Worm (Caenorhabditis elegans) whole organism, L4 larva: ENCODE data around the gene col-172.

ENCODE experiments used
- D1046.2 ChIP-seq: fragments of 200-800 bp; sonication (Bioruptor generic); IDR thresholded peaks from 2 replicates; pipeline ENCODE4 v1.3.6; 2022; ENCODE audit warnings: missing genetic modification characterization, missing compliant biosample characterization
- F49E8.2 ChIP-seq: sonication (generic microtip); optimal IDR thresholded peaks from 2 replicates; lab custom pipeline; 2016; ENCODE audit warnings: missing compliant biosample characterization, mild to moderate bottlenecking, missing genetic modification characterization, borderline replicate concordance
- R02D3.7 ChIP-seq: fragments of 150-350 bp; sonication (generic microtip); optimal IDR thresholded peaks from 3 replicates; lab custom pipeline; 2014; ENCODE audit warnings: missing biosample characterization, missing genetic modification characterization
- T20F7.1 ChIP-seq: fragments of 200-800 bp; sonication (Bioruptor generic); optimal IDR thresholded peaks from 2 replicates; lab custom pipeline; 2018; ENCODE audit warnings: mild to moderate bottlenecking, missing genetic modification characterization, missing compliant biosample characterization
- Y105C5A.15 ChIP-seq: fragments of 200-800 bp; sonication (Bioruptor generic); IDR thresholded peaks from 2 replicates; pipeline ENCODE4 v1.3.6; 2022; ENCODE audit warnings: missing genetic modification characterization, missing compliant biosample characterization
- Y48G9A.11 ChIP-seq: fragments of 200-800 bp; sonication (Bioruptor generic); IDR thresholded peaks from 2 replicates; pipeline ENCODE4 v1.3.6; 2022; ENCODE audit warnings: missing genetic modification reagents, missing genetic modification characterization, missing compliant biosample characterization
- Y75B8A.6 ChIP-seq: fragments of 200-800 bp; sonication (Bioruptor generic); IDR thresholded peaks from 2 replicates; pipeline ENCODE4 v1.3.6; 2022; ENCODE audit warnings: missing genetic modification reagents, missing genetic modification characterization, missing compliant biosample characterization
- aha-1 ChIP-seq: fragments of 150-350 bp; peaks from one replicate; lab custom pipeline; 2014; ENCODE audit warnings: missing biosample characterization, missing genetic modification characterization
- attf-4 ChIP-seq: sonication (generic microtip); optimal IDR thresholded peaks from 3 replicates; lab custom pipeline; 2017; ENCODE audit warnings: missing biosample characterization, missing genetic modification characterization
- ceh-44 ChIP-seq: fragments of 200-800 bp; sonication (Bioruptor generic); IDR thresholded peaks from 2 replicates; pipeline ENCODE4 v1.3.6; 2022; ENCODE audit warnings: missing genetic modification reagents, missing genetic modification characterization, missing compliant biosample characterization
- cey-2 ChIP-seq: sonication (generic microtip); optimal IDR thresholded peaks from 3 replicates; lab custom pipeline; 2017; ENCODE audit warnings: missing genetic modification characterization, mild to moderate bottlenecking, missing compliant biosample characterization, antibody characterized with exemption, borderline replicate concordance; ENCODE audit not compliant: insufficient read depth
- daf-12 ChIP-seq: fragments of 150-350 bp; optimal IDR thresholded peaks from 2 replicates; lab custom pipeline; 2014; ENCODE audit warnings: missing biosample characterization, missing genetic modification reagents, missing genetic modification characterization
- duxl-1 ChIP-seq: sonication (generic microtip); optimal IDR thresholded peaks from 2 replicates; lab custom pipeline; 2016; ENCODE audit warnings: mild to moderate bottlenecking, missing genetic modification characterization, moderate library complexity, missing compliant biosample characterization; ENCODE audit not compliant: poor library complexity
- dve-1 ChIP-seq: sonication (generic microtip); optimal IDR thresholded peaks from 2 replicates; lab custom pipeline; 2017; ENCODE audit warnings: antibody characterized with exemption, mild to moderate bottlenecking, missing genetic modification characterization, missing compliant biosample characterization; ENCODE audit not compliant: insufficient read depth
- fkh-10 ChIP-seq: fragments of 150-350 bp; optimal IDR thresholded peaks from 2 replicates; lab custom pipeline; 2014; ENCODE audit warnings: missing biosample characterization, missing genetic modification reagents, missing genetic modification characterization
- gei-8 ChIP-seq: fragments of 200-800 bp; sonication (Bioruptor generic); optimal IDR thresholded peaks from 2 replicates; lab custom pipeline; 2018; ENCODE audit warnings: mild to moderate bottlenecking, missing genetic modification characterization, missing compliant biosample characterization
- hlh-30 ChIP-seq: sonication (generic microtip); optimal IDR thresholded peaks from 2 replicates; lab custom pipeline; 2017; ENCODE audit warnings: antibody characterized with exemption, mild to moderate bottlenecking, missing genetic modification characterization, missing compliant biosample characterization; ENCODE audit not compliant: insufficient read depth
- jun-1 ChIP-seq: fragments of 150-350 bp; optimal IDR thresholded peaks from 2 replicates; lab custom pipeline; 2014; ENCODE audit warnings: missing biosample characterization, missing genetic modification reagents, missing genetic modification characterization
- lin-29 ChIP-seq: fragments of 200-800 bp; sonication (Bioruptor generic); IDR thresholded peaks from 2 replicates; pipeline ENCODE4 v1.3.6; 2022; ENCODE audit warnings: missing genetic modification reagents, missing genetic modification characterization, missing compliant biosample characterization
- lin-38 ChIP-seq: fragments of 200-800 bp; sonication (Bioruptor generic); IDR thresholded peaks from 2 replicates; pipeline ENCODE4 v1.3.6; 2022; ENCODE audit warnings: missing genetic modification reagents, missing genetic modification characterization, missing compliant biosample characterization
- lin-39 ChIP-seq: fragments of 150-350 bp; optimal IDR thresholded peaks from 2 replicates; lab custom pipeline; 2014; ENCODE audit warnings: missing biosample characterization, missing genetic modification reagents, missing genetic modification characterization
- madf-5 ChIP-seq, 2 experiments: fragments of 200-800 bp; sonication (Bioruptor generic); IDR thresholded peaks; 2 replicates each; pipeline ENCODE4 v1.3.6; 2022; ENCODE audit warnings: missing compliant biosample characterization in 2 of 2, missing genetic modification characterization in 2 of 2
- mdl-1 ChIP-seq, 2 experiments: fragments of 150-350 bp in 1 of 2; sonication (generic microtip) in 1 of 2; optimal IDR thresholded peaks; 2 replicates each; lab custom pipeline; 2014 to 2017; ENCODE audit warnings: missing biosample characterization in 2 of 2, missing genetic modification characterization in 2 of 2
- mdt-29 ChIP-seq: fragments of 200-800 bp; sonication (Bioruptor generic); IDR thresholded peaks from 2 replicates; pipeline ENCODE4 v1.3.6; 2022; ENCODE audit warnings: missing genetic modification reagents, missing genetic modification characterization, missing compliant biosample characterization
- mep-1 ChIP-seq: fragments of 150-350 bp; sonication (generic microtip); optimal IDR thresholded peaks from 3 replicates; lab custom pipeline; 2014; ENCODE audit warnings: missing biosample characterization, missing genetic modification characterization
- mxl-3 ChIP-seq: fragments of 200-800 bp; sonication (Bioruptor generic); optimal IDR thresholded peaks from 2 replicates; lab custom pipeline; 2018; ENCODE audit warnings: mild to moderate bottlenecking, missing genetic modification characterization, missing compliant biosample characterization
- nhr-10 ChIP-seq: fragments of 150-350 bp; optimal IDR thresholded peaks from 2 replicates; lab custom pipeline; 2014; ENCODE audit warnings: missing biosample characterization, missing genetic modification characterization
- nhr-102 ChIP-seq: sonication (generic microtip); optimal IDR thresholded peaks from 2 replicates; lab custom pipeline; 2016; ENCODE audit warnings: mild to moderate bottlenecking, missing genetic modification characterization, moderate library complexity, missing compliant biosample characterization
- nhr-11 ChIP-seq: fragments of 150-350 bp; optimal IDR thresholded peaks from 2 replicates; lab custom pipeline; 2014; ENCODE audit warnings: missing biosample characterization, missing genetic modification characterization
- nhr-25 ChIP-seq: sonication (generic microtip); optimal IDR thresholded peaks from 2 replicates; lab custom pipeline; 2017; ENCODE audit warnings: missing genetic modification characterization, mild to moderate bottlenecking, missing compliant biosample characterization, antibody characterized with exemption, moderate library complexity, borderline replicate concordance; ENCODE audit not compliant: insufficient read depth
- nhr-41 ChIP-seq: fragments of 200-800 bp; sonication (Bioruptor generic); IDR thresholded peaks from 2 replicates; pipeline ENCODE4 v1.3.6; 2022; ENCODE audit warnings: missing genetic modification reagents, missing genetic modification characterization, missing compliant biosample characterization
- nhr-76 ChIP-seq: fragments of 150-350 bp; optimal IDR thresholded peaks from 2 replicates; lab custom pipeline; 2014; ENCODE audit warnings: missing biosample characterization, missing genetic modification characterization
- pha-4 ChIP-seq, 2 experiments: fragments of 150-350 bp in 1 of 2; fragments of 200-800 bp in 1 of 2; sonication (Bioruptor generic) in 1 of 2; IDR thresholded peaks in 1 of 2; optimal IDR thresholded peaks in 1 of 2; 2 replicates each; pipeline versions ENCODE4 v1.3.6 to Lab custom; 2014 to 2022; ENCODE audit warnings: missing genetic modification characterization in 2 of 2, missing genetic modification reagents in 2 of 2, missing biosample characterization in 1 of 2, missing compliant biosample characterization in 1 of 2
- snpc-4 ChIP-seq: fragments of 150-350 bp; optimal IDR thresholded peaks from 2 replicates; lab custom pipeline; 2014; ENCODE audit warnings: missing biosample characterization, missing genetic modification characterization
- spr-1 ChIP-seq: sonication (generic microtip); optimal IDR thresholded peaks from 2 replicates; lab custom pipeline; 2016; ENCODE audit warnings: mild to moderate bottlenecking, missing genetic modification characterization, missing compliant biosample characterization
- tag-97 ChIP-seq: fragments of 200-800 bp; sonication (Bioruptor generic); IDR thresholded peaks from 2 replicates; pipeline ENCODE4 v1.3.6; 2022; ENCODE audit warnings: missing genetic modification characterization, missing compliant biosample characterization
- tra-1 ChIP-seq: fragments of 200-800 bp; sonication (Bioruptor generic); IDR thresholded peaks from 2 replicates; pipeline ENCODE4 v1.3.6; 2022; ENCODE audit warnings: missing genetic modification reagents, missing genetic modification characterization, missing compliant biosample characterization
- unc-130 ChIP-seq: sonication (generic microtip); optimal IDR thresholded peaks from 2 replicates; lab custom pipeline; 2016; ENCODE audit warnings: missing genetic modification reagents, missing genetic modification characterization, missing compliant biosample characterization
- unc-39 ChIP-seq: sonication (generic microtip); optimal IDR thresholded peaks from 2 replicates; lab custom pipeline; 2017; ENCODE audit warnings: missing biosample characterization, missing genetic modification characterization
- unc-62 ChIP-seq, 3 experiments: fragments of 150-350 bp in 1 of 3; sonication (generic microtip); optimal IDR thresholded peaks in 2 of 3; peaks in 1 of 3; 1 replicate in 1 of 3; 2 replicates in 2 of 3; lab custom pipeline; 2014 to 2017; ENCODE audit warnings: missing biosample characterization in 3 of 3, missing genetic modification characterization in 3 of 3, missing genetic modification reagents in 3 of 3, missing genotype in 1 of 3
- zfp-3 ChIP-seq: fragments of 200-800 bp; sonication (Bioruptor generic); conservative IDR thresholded peaks from 2 replicates; pipeline ENCODE4 v1.3.6; 2022; ENCODE audit warnings: missing genetic modification reagents, missing genetic modification characterization, missing compliant biosample characterization

col-172 gene

ce11 chrX:6709238-6709637, 36.6 kb downstream of the col-172 start, which contains the start of gene acr-3:
acr-3 (plus strand) TSS chrX:6709538.
- TF ChIP-seq Y105C5A.15 (GFP tag; lab: Robert Waterston, UW) (no peak), nhr-25 (tag; lab: Kevin White, UChicago) (no peak), zfp-3 (GFP tag; lab: Robert Waterston, UW) (no peak), tag-97 (GFP tag; lab: Robert Waterston, UW) (no peak), jun-1 (no peak), pha-4 (GFP tag; IDR thresholded peaks at IDR 0.05; lab: Robert Waterston, UW) (no peak), pha-4 (tag; optimal IDR thresholded peaks at IDR 0.05; lab: Kevin White, UChicago) (no peak), F49E8.2 (tag; lab: Kevin White, UChicago) (no peak), nhr-76 (tag; lab: Kevin White, UChicago) (no peak), nhr-10 (no peak), lin-29 (GFP tag; lab: Robert Waterston, UW) (no peak), R02D3.7 (tag; lab: Kevin White, UChicago) (no peak), hlh-30 (tag; lab: Kevin White, UChicago) (no peak), D1046.2 (GFP tag; lab: Robert Waterston, UW) (no peak), lin-38 (GFP tag; lab: Robert Waterston, UW) (no peak), ceh-44 (GFP tag; lab: Robert Waterston, UW) (no peak), Y75B8A.6 (no peak), mdt-29 (GFP tag; lab: Robert Waterston, UW) (no peak), duxl-1 (tag; lab: Kevin White, UChicago) (no peak), Y48G9A.11 (GFP tag; lab: Robert Waterston, UW) (no peak), lin-39 (tag; lab: Kevin White, UChicago) (no peak)

- no peak for TF ChIP-seq tra-1
- TF ChIP-seq aha-1 (tag; lab: Kevin White, UChicago), result peak; percentile 9
- TF ChIP-seq, all 104 proteins: peak for 1
Observed at ce11 chrX:6713277-6713676, 40.7 kb downstream of the col-172 start, which contains the start of gene nas-11. nas-11 (plus strand) TSS chrX:6713577.

ce11 chrX:6718595-6718994, 46.0 kb downstream of the col-172 start, which contains the start of gene smf-2:
smf-2 (minus strand) TSS chrX:6718695.
- TF ChIP-seq nhr-11, result no peak
- TF ChIP-seq nhr-76 (tag; lab: Kevin White, UChicago), result no peak
- no peak for TF ChIP-seq lin-29 (GFP tag; lab: Robert Waterston, UW)
- no peak for TF ChIP-seq Y48G9A.11 (GFP tag; lab: Robert Waterston, UW)
- no peak for TF ChIP-seq mep-1 (tag; lab: Kevin White, UChicago)
- TF ChIP-seq unc-62 (GFP tag; optimal IDR thresholded peaks at IDR 0.05 in 1 of 2; lab: Kevin White, UChicago), result no peak
- no peak for TF ChIP-seq unc-62 (tag; optimal IDR thresholded peaks at IDR 0.05; lab: Kevin White, UChicago)
- TF ChIP-seq pha-4 (GFP tag; IDR thresholded peaks at IDR 0.05; lab: Robert Waterston, UW), result no peak
- TF ChIP-seq pha-4 (tag; optimal IDR thresholded peaks at IDR 0.05; lab: Kevin White, UChicago), result no peak
- TF ChIP-seq R02D3.7 (tag; lab: Kevin White, UChicago), result no peak
- no peak for TF ChIP-seq attf-4
- no peak for TF ChIP-seq unc-39 (tag; lab: Kevin White, UChicago)
- no peak for TF ChIP-seq madf-5 (GFP tag; IDR thresholded peaks at IDR 0.05; lab: Robert Waterston, UW)
- TF ChIP-seq mdl-1 (tag; optimal IDR thresholded peaks at IDR 0.05; lab: Kevin White, UChicago), result no peak
- TF ChIP-seq unc-130 (GFP tag; lab: Kevin White, UChicago), result no peak
- TF ChIP-seq nhr-41, result no peak

ce11 chrX:6722966-6723365, 50.3 kb downstream of the col-172 start, which contains the start of gene smf-1:
smf-1 (minus strand) TSS chrX:6723066.
- no peak for TF ChIP-seq cey-2
- TF ChIP-seq spr-1 (tag; lab: Kevin White, UChicago), result no peak
- no peak for TF ChIP-seq gei-8 (GFP tag; lab: Kevin White, UChicago)
- no peak for TF ChIP-seq fkh-10 (GFP tag; lab: Kevin White, UChicago)
- TF ChIP-seq T20F7.1 (GFP tag; lab: Kevin White, UChicago), result no peak
- no peak for TF ChIP-seq mxl-3
- TF ChIP-seq snpc-4 (tag; lab: Kevin White, UChicago), result no peak
- peak; percentile 27 for TF ChIP-seq dve-1
- TF ChIP-seq daf-12 (tag; lab: Kevin White, UChicago), result no peak
- peak in 1 of 2 experiments; percentile 34 for TF ChIP-seq unc-62 (GFP tag; optimal IDR thresholded peaks at IDR 0.05 in 1 of 2; lab: Kevin White, UChicago)
- no peak for TF ChIP-seq unc-62 (tag; optimal IDR thresholded peaks at IDR 0.05; lab: Kevin White, UChicago)
- no peak for TF ChIP-seq nhr-102 (tag; lab: Kevin White, UChicago)
- no peak for TF ChIP-seq nhr-10
- TF ChIP-seq aha-1 (tag; lab: Kevin White, UChicago), result no peak
